Fruit fly (Drosophila melanogaster): ENCODE results near the gene Bin1.
A peak's percentile ranks its signal among the peaks of the same experiment; 100 is the strongest.

Bin1 gene

dm6 chr3R:16223252-16224037, 34.1 kb upstream of the Bin1 start (continued):
- TF ChIP-seq pfk (GFP tag; optimal IDR thresholded peaks at IDR 0.05) = peak; percentile 20
- TF ChIP-seq CG12391 (tag; optimal IDR thresholded peaks at IDR 0.05) = peak; percentile 26
- no peak for TF ChIP-seq dysf (GFP tag; IDR thresholded peaks at IDR 0.05)
- no peak for TF ChIP-seq CG10274 (GFP tag; optimal IDR thresholded peaks at IDR 0.05)
- TF ChIP-seq NC2α (GFP tag; optimal IDR thresholded peaks at IDR 0.05) = no peak
- TF ChIP-seq CG12744 (GFP tag; optimal IDR thresholded peaks at IDR 0.05) = no peak
- no peak for TF ChIP-seq CG10654 (GFP tag; optimal IDR thresholded peaks at IDR 0.05)
- TF ChIP-seq CG18764 (GFP tag; optimal IDR thresholded peaks at IDR 0.05) = no peak
- TF ChIP-seq Rfx (GFP tag; IDR thresholded peaks at IDR 0.05) = peak; percentile 30; the same call in 1 of the 2 replicates
- TF ChIP-seq Poxn (GFP tag; IDR thresholded peaks at IDR 0.05) = no peak
- TF ChIP-seq nmo (GFP tag; optimal IDR thresholded peaks at IDR 0.05) = peak; percentile 43
- no peak for TF ChIP-seq odd (GFP tag; optimal IDR thresholded peaks at IDR 0.05)
- TF ChIP-seq sens (GFP tag) = peak; percentile 62
- TF ChIP-seq shn (GFP tag; optimal IDR thresholded peaks at IDR 0.05) = no peak
- TF ChIP-seq CG1832 (GFP tag; optimal IDR thresholded peaks at IDR 0.05) = no peak
- no peak for TF ChIP-seq twi (tag; optimal IDR thresholded peaks at IDR 0.05)
- TF ChIP-seq CG17359 (tag; optimal IDR thresholded peaks at IDR 0.05) = peak; percentile 29
- peak; percentile 43 for TF ChIP-seq CG7987 (GFP tag; optimal IDR thresholded peaks at IDR 0.05)
- no peak for TF ChIP-seq CHES-1-like (GFP tag; optimal IDR thresholded peaks at IDR 0.05)
- 0 out of 3 replicates have a peak, but pooled peaks have one; percentile 39 for TF ChIP-seq sr (GFP tag; IDR thresholded peaks at IDR 0.05)
- TF ChIP-seq B-H1 (GFP tag; IDR thresholded peaks at IDR 0.05) = no peak
- TF ChIP-seq grn (GFP tag; optimal IDR thresholded peaks at IDR 0.05) = no peak
- no peak for TF ChIP-seq gt (GFP tag; IDR thresholded peaks at IDR 0.05)
- TF ChIP-seq Xrp1 (GFP tag; IDR thresholded peaks at IDR 0.05) = peak; percentile 27; the same call in 1 of the 2 replicates
- peak; percentile 3 for TF ChIP-seq CG10147 (GFP tag; optimal IDR thresholded peaks at IDR 0.05)
- no peak for TF ChIP-seq CG5953 (GFP tag; IDR thresholded peaks at IDR 0.05)
- no peak for TF ChIP-seq CTCF (GFP tag; optimal IDR thresholded peaks at IDR 0.05)
- TF ChIP-seq Trl (optimal IDR thresholded peaks at IDR 0.05) = no peak
- TF ChIP-seq Trl (GFP tag; optimal IDR thresholded peaks at IDR 0.05) = peak; percentile 22
- no peak for TF ChIP-seq CG17829 (tag; optimal IDR thresholded peaks at IDR 0.05)
- TF ChIP-seq CG7928 (GFP tag; optimal IDR thresholded peaks at IDR 0.05) = no peak
- TF ChIP-seq CG13624 (GFP tag; optimal IDR thresholded peaks at IDR 0.05) = no peak
- no peak for TF ChIP-seq gsb-n (tag; optimal IDR thresholded peaks at IDR 0.05)
- TF ChIP-seq Mrtf (GFP tag; IDR thresholded peaks at IDR 0.05) = no peak
- TF ChIP-seq dan (GFP tag; IDR thresholded peaks at IDR 0.05) = no peak
- no peak; the same call in 1 of the 2 replicates for TF ChIP-seq CG14014 (GFP tag; IDR thresholded peaks at IDR 0.05)
- peak; percentile 78 for TF ChIP-seq CG11504 (tag; optimal IDR thresholded peaks at IDR 0.05)
- TF ChIP-seq Dp (GFP tag; optimal IDR thresholded peaks at IDR 0.05) = no peak
- TF ChIP-seq tup (GFP tag; optimal IDR thresholded peaks at IDR 0.05) = no peak
- peak; percentile 55 for TF ChIP-seq Fer1 (GFP tag; optimal IDR thresholded peaks at IDR 0.05)
- peak; percentile 60 for TF ChIP-seq CG9727 (GFP tag; optimal IDR thresholded peaks at IDR 0.05)
- no peak for TF ChIP-seq Vsx1 (GFP tag; optimal IDR thresholded peaks at IDR 0.05)
- no peak for TF ChIP-seq mam (GFP tag; optimal IDR thresholded peaks at IDR 0.05)
- no peak for TF ChIP-seq psq (GFP tag; optimal IDR thresholded peaks at IDR 0.05)
- TF ChIP-seq CG4617 (GFP tag; optimal IDR thresholded peaks at IDR 0.05; ENCODE audit: borderline replicate concordance) = no peak
- TF ChIP-seq CG32532 (GFP tag; IDR thresholded peaks at IDR 0.05) = no peak
- TF ChIP-seq cas (GFP tag; IDR thresholded peaks at IDR 0.05) = no peak
- TF ChIP-seq pb (GFP tag; optimal IDR thresholded peaks at IDR 0.05) = peak; percentile 36
- TF ChIP-seq pho (GFP tag; optimal IDR thresholded peaks at IDR 0.05) = no peak
- TF ChIP-seq Usf (GFP tag; optimal IDR thresholded peaks at IDR 0.05) = no peak
- peak; percentile 74 for TF ChIP-seq CG2678 (tag; optimal IDR thresholded peaks at IDR 0.05)
- peak; percentile 14 for TF ChIP-seq sqz (GFP tag; optimal IDR thresholded peaks at IDR 0.05)
